Fruit fly (Drosophila melanogaster) whole organism, embryonic: ENCODE data around the gene Esyt2.

Experiments
- Bdp1 ChIP-seq: fragments of 200-800 bp; sonication (Bioruptor generic); optimal IDR thresholded peaks from 3 replicates; lab custom pipeline; 2016; ENCODE audit warnings: missing biosample characterization, missing genetic modification characterization
- CG14014 ChIP-seq: fragments of 200-800 bp; sonication (Bioruptor generic); IDR thresholded peaks from 2 replicates; pipeline ENCODE4 v1.3.6; 2022; ENCODE audit warnings: missing biosample characterization, missing genetic modification characterization
- CG15696 ChIP-seq: fragments of 200-800 bp; sonication (Bioruptor generic); optimal IDR thresholded peaks from 2 replicates; lab custom pipeline; 2019; ENCODE audit warnings: missing biosample characterization, mild to moderate bottlenecking, missing genetic modification characterization, moderate library complexity
- CG17359 ChIP-seq: fragments of 200-800 bp; sonication (Bioruptor generic); optimal IDR thresholded peaks from 3 replicates; lab custom pipeline; 2018; ENCODE audit warnings: missing biosample characterization, mild to moderate bottlenecking, missing genetic modification characterization, moderate library complexity
- CG4328 ChIP-seq: fragments of 200-800 bp; sonication (Bioruptor generic); optimal IDR thresholded peaks from 3 replicates; lab custom pipeline; 2017; ENCODE audit warnings: missing biosample characterization, missing genetic modification reagents, missing genetic modification characterization
- CG4820 ChIP-seq: fragments of 200-800 bp; sonication (Bioruptor generic); optimal IDR thresholded peaks from 3 replicates; lab custom pipeline; 2016; ENCODE audit warnings: missing biosample characterization, missing genetic modification characterization
- CG8765 ChIP-seq: fragments of 200-800 bp; sonication (Bioruptor generic); IDR thresholded peaks from 2 replicates; pipeline ENCODE4 v1.3.6; 2022; ENCODE audit warnings: missing biosample characterization, missing genetic modification characterization
- HHEX ChIP-seq: fragments of 200-800 bp; sonication (Bioruptor generic); optimal IDR thresholded peaks from 3 replicates; lab custom pipeline; 2017; ENCODE audit warnings: missing biosample characterization, mild to moderate bottlenecking, missing genetic modification characterization, missing genetic modification reagents
- Hr39 ChIP-seq: fragments of >200 bp; optimal IDR thresholded peaks from 2 replicates; lab custom pipeline; 2017
- Max ChIP-seq: fragments of 200-800 bp; sonication (Bioruptor generic); optimal IDR thresholded peaks from 2 replicates; lab custom pipeline; 2016; ENCODE audit warnings: missing biosample characterization, mild to moderate bottlenecking, missing genetic modification characterization
- chinmo ChIP-seq: fragments of 200-800 bp; sonication (Bioruptor generic); IDR thresholded peaks from 4 replicates; pipeline ENCODE4 v1.3.6; 2022; ENCODE audit warnings: missing biosample characterization, missing genetic modification characterization; ENCODE audit not compliant: partially characterized antibody
- ham ChIP-seq: fragments of 200-800 bp; sonication (Bioruptor generic); IDR thresholded peaks from 2 replicates; pipeline ENCODE4 v1.3.6; 2022; ENCODE audit warnings: missing biosample characterization, missing genetic modification characterization
- slou ChIP-seq: fragments of 200-800 bp; sonication (Bioruptor generic); optimal IDR thresholded peaks from 3 replicates; lab custom pipeline; 2016; ENCODE audit warnings: missing biosample characterization, missing genetic modification characterization
- zen2 ChIP-seq: fragments of 200-800 bp; sonication (Bioruptor generic); IDR thresholded peaks from 3 replicates; pipeline ENCODE4 v1.3.6; 2022; ENCODE audit warnings: missing biosample characterization, missing genetic modification characterization; ENCODE audit not compliant: partially characterized antibody

dm6 chr3R:24543033-24543675, 1.4 kb upstream of the Esyt2 start:
- TF ChIP-seq CG4328 (peak; percentile 79), CG4820 (GFP tag; lab: Kevin White, UChicago) (peak; percentile 75), CG15696 (tag; lab: Kevin White, UChicago) (peak; percentile 53), Bdp1 (GFP tag; lab: Kevin White, UChicago) (peak; percentile 78), chinmo (GFP tag; lab: Robert Waterston, UW) (0 out of 4 replicates have a peak, but pooled peaks have one; percentile 45), CG8765 (GFP tag; lab: Robert Waterston, UW) (peak; percentile 73), CG17359 (peak; percentile 85), slou (GFP tag; lab: Kevin White, UChicago) (peak; percentile 51), zen2 (GFP tag; lab: Robert Waterston, UW) (no peak), CG14014 (GFP tag; lab: Robert Waterston, UW) (peak; percentile 98), Hr39 (lab: Kevin White, UChicago) (no peak), Max (peak; percentile 84), ham (GFP tag; lab: Robert Waterston, UW) (peak; percentile 83), HHEX (GFP tag; lab: Kevin White, UChicago) (peak; percentile 86)
